Worm (Caenorhabditis elegans) whole organism, L4 larva: ENCODE results near the gene K08F11.1.
A peak's percentile ranks its signal among the peaks of the same experiment; 100 is the strongest.

Source experiments
- ZK337.2 ChIP-seq: fragments of 200-800 bp; sonication (Bioruptor generic); IDR thresholded peaks from 2 replicates; pipeline ENCODE4 v1.3.6; 2022; ENCODE audit warnings: missing genetic modification reagents, missing genetic modification characterization, missing compliant biosample characterization
- cey-2 ChIP-seq: sonication (generic microtip); optimal IDR thresholded peaks from 3 replicates; lab custom pipeline; 2017; ENCODE audit warnings: missing genetic modification characterization, mild to moderate bottlenecking, missing compliant biosample characterization, antibody characterized with exemption, borderline replicate concordance; ENCODE audit not compliant: insufficient read depth
- jun-1 ChIP-seq: fragments of 150-350 bp; optimal IDR thresholded peaks from 2 replicates; lab custom pipeline; 2014; ENCODE audit warnings: missing biosample characterization, missing genetic modification reagents, missing genetic modification characterization
- lin-29 ChIP-seq: fragments of 200-800 bp; sonication (Bioruptor generic); IDR thresholded peaks from 2 replicates; pipeline ENCODE4 v1.3.6; 2022; ENCODE audit warnings: missing genetic modification reagents, missing genetic modification characterization, missing compliant biosample characterization
- mdt-29 ChIP-seq: fragments of 200-800 bp; sonication (Bioruptor generic); IDR thresholded peaks from 2 replicates; pipeline ENCODE4 v1.3.6; 2022; ENCODE audit warnings: missing genetic modification reagents, missing genetic modification characterization, missing compliant biosample characterization
- nhr-10 ChIP-seq: fragments of 150-350 bp; optimal IDR thresholded peaks from 2 replicates; lab custom pipeline; 2014; ENCODE audit warnings: missing biosample characterization, missing genetic modification characterization
- nhr-11 ChIP-seq: fragments of 150-350 bp; optimal IDR thresholded peaks from 2 replicates; lab custom pipeline; 2014; ENCODE audit warnings: missing biosample characterization, missing genetic modification characterization
- pha-4 ChIP-seq, 2 experiments: fragments of 150-350 bp in 1 of 2; fragments of 200-800 bp in 1 of 2; sonication (Bioruptor generic) in 1 of 2; IDR thresholded peaks in 1 of 2; optimal IDR thresholded peaks in 1 of 2; 2 replicates each; pipeline versions ENCODE4 v1.3.6 to Lab custom; 2014 to 2022; ENCODE audit warnings: missing genetic modification characterization in 2 of 2, missing genetic modification reagents in 2 of 2, missing biosample characterization in 1 of 2, missing compliant biosample characterization in 1 of 2

ce11 chrIV:4748408-4749105, 23.9 kb downstream of the K08F11.1 start, which contains the start of gene cyc-2.1:
- TF ChIP-seq jun-1 (tag; lab: Kevin White, UChicago) = peak; percentile 24
- peak; percentile 76 for TF ChIP-seq nhr-10 (tag; lab: Kevin White, UChicago)
- TF ChIP-seq cey-2 (tag; lab: Kevin White, UChicago) = no peak
- no peak for TF ChIP-seq lin-29 (GFP tag; lab: Robert Waterston, UW)
- no peak for TF ChIP-seq ZK337.2
- TF ChIP-seq nhr-11 (tag; lab: Kevin White, UChicago) = peak; percentile 52
- no peak for TF ChIP-seq mdt-29 (GFP tag; lab: Robert Waterston, UW)
- peak; percentile 65; the same call in 1 of the 2 replicates for TF ChIP-seq pha-4 (GFP tag; IDR thresholded peaks at IDR 0.05; lab: Robert Waterston, UW)
- no peak for TF ChIP-seq pha-4 (tag; optimal IDR thresholded peaks at IDR 0.05; lab: Kevin White, UChicago)
